Worm (Caenorhabditis elegans) whole organism, young adult: ENCODE data around the gene msp-57.
A peak's percentile ranks its signal among the peaks of the same experiment; 100 is the strongest.

Experiments used
- B0019.2 ChIP-seq: fragments of 200-800 bp; sonication (Bioruptor generic); conservative IDR thresholded peaks from 2 replicates; pipeline ENCODE4 v1.3.6; 2022; ENCODE audit warnings: missing genetic modification reagents, missing genetic modification characterization, missing compliant biosample characterization
- ZK185.1 ChIP-seq: sonication (generic microtip); optimal IDR thresholded peaks from 2 replicates; lab custom pipeline; 2016; ENCODE audit warnings: mild to moderate bottlenecking, missing genetic modification characterization, missing compliant biosample characterization; ENCODE audit not compliant: poor library complexity, severe bottlenecking
- egl-44 ChIP-seq: fragments of 200-800 bp; sonication (Bioruptor generic); IDR thresholded peaks from 2 replicates; pipeline ENCODE4 v1.3.6; 2022; ENCODE audit warnings: missing genetic modification reagents, missing genetic modification characterization, missing compliant biosample characterization
- lsy-27 ChIP-seq: sonication (generic microtip); optimal IDR thresholded peaks from 2 replicates; lab custom pipeline; 2017; ENCODE audit warnings: missing genetic modification characterization, mild to moderate bottlenecking, missing compliant biosample characterization, antibody characterized with exemption, missing genotype, borderline replicate concordance; ENCODE audit not compliant: insufficient read depth
- mcd-1 ChIP-seq: fragments of 200-800 bp; sonication (Bioruptor generic); IDR thresholded peaks from 2 replicates; pipeline ENCODE4 v1.3.6; 2022; ENCODE audit warnings: missing genetic modification reagents, missing genetic modification characterization, missing compliant biosample characterization
- pha-4 ChIP-seq: fragments of 150-350 bp; sonication (generic microtip); optimal IDR thresholded peaks from 2 replicates; lab custom pipeline; 2014; ENCODE audit warnings: missing biosample characterization, missing genetic modification reagents, missing genetic modification characterization
- snpc-4 ChIP-seq, 5 experiments: fragments of 150-350 bp in 1 of 5; sonication (generic microtip) in 4 of 5; optimal IDR thresholded peaks; 2 replicates each; lab custom pipeline; 2014 to 2018; ENCODE audit warnings: missing genetic modification characterization in 5 of 5, missing biosample characterization in 3 of 5, antibody characterized with exemption in 2 of 5, mild to moderate bottlenecking in 2 of 5, missing compliant biosample characterization in 2 of 5, missing genotype in 2 of 5, moderate library complexity in 2 of 5, missing genetic modification reagents in 1 of 5
- unc-62 ChIP-seq: fragments of 150-350 bp; optimal IDR thresholded peaks from 2 replicates; lab custom pipeline; 2014; ENCODE audit warnings: missing biosample characterization, missing genetic modification reagents, missing genetic modification characterization
- ztf-26 ChIP-seq: sonication (generic microtip); optimal IDR thresholded peaks from 2 replicates; lab custom pipeline; 2017; ENCODE audit warnings: missing genetic modification characterization, missing compliant biosample characterization

DNA sequence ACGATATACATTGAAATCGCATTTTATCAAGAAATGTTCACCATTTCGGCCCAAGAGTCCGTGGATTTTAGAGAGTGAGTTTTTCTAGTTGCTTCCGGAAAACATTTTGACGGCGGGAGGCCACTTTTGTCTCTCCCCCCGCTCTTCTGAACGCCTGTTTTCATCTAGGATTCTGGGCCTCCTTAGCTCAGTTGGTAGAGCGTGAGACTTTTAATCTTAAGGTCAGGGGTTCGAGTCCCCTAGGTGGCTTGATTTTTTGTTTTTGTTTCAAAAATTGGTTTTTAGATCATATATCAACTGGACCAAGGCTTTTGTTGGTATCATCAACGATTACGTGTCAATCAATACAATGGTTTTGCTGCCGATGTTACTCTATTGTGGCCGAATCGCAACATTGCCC is 23.6 kb upstream of the msp-57 start:
- TF ChIP-seq B0019.2 (GFP tag; lab: Robert Waterston, UW): no peak
- TF ChIP-seq ZK185.1 (tag; lab: Kevin White, UChicago): peak; percentile 47
- peak; percentile 82; the same call in 1 of the 2 replicates for TF ChIP-seq egl-44 (GFP tag; lab: Robert Waterston, UW)
- no peak for TF ChIP-seq mcd-1 (GFP tag; lab: Robert Waterston, UW)
- TF ChIP-seq pha-4 (tag; lab: Kevin White, UChicago): no peak
- no peak for TF ChIP-seq ztf-26
- no peak for TF ChIP-seq lsy-27 (tag; lab: Kevin White, UChicago)
- peak; percentile 82 for TF ChIP-seq snpc-4 (GFP tag; optimal IDR thresholded peaks at IDR 0.05; lab: Kevin White, UChicago)
- peak; percentile 26 to 95 (median 92) for TF ChIP-seq snpc-4 (tag; optimal IDR thresholded peaks at IDR 0.05; lab: Kevin White, UChicago)
- TF ChIP-seq unc-62 (GFP tag; lab: Kevin White, UChicago): no peak
